Worm (Caenorhabditis elegans) whole organism, L2 larva: ENCODE data around the gene K12H6.8.

Experiments used
- ZK546.5 ChIP-seq: sonication (generic microtip); optimal IDR thresholded peaks from 2 replicates; lab custom pipeline; 2017; ENCODE audit warnings: missing biosample characterization, missing genetic modification characterization
- blmp-1 ChIP-seq: sonication (generic microtip); optimal IDR thresholded peaks from 2 replicates; lab custom pipeline; 2017; ENCODE audit warnings: missing genetic modification characterization, mild to moderate bottlenecking, missing compliant biosample characterization, antibody characterized with exemption, moderate library complexity; ENCODE audit not compliant: insufficient read depth
- dmd-4 ChIP-seq: sonication (generic microtip); optimal IDR thresholded peaks from 2 replicates; lab custom pipeline; 2017; ENCODE audit warnings: missing biosample characterization, missing genetic modification characterization
- elt-1 ChIP-seq: fragments of 150-350 bp; optimal IDR thresholded peaks from 2 replicates; lab custom pipeline; 2014; ENCODE audit warnings: missing biosample characterization, missing genetic modification characterization
- fos-1 ChIP-seq: fragments of 150-350 bp; optimal IDR thresholded peaks from 2 replicates; lab custom pipeline; 2014; ENCODE audit warnings: missing biosample characterization, missing genetic modification characterization
- lin-39 ChIP-seq: fragments of 150-350 bp; optimal IDR thresholded peaks from 2 replicates; lab custom pipeline; 2014; ENCODE audit warnings: missing biosample characterization, missing genetic modification reagents, missing genetic modification characterization
- lsy-2 ChIP-seq, 2 experiments: fragments of 150-350 bp in 1 of 2; sonication (generic microtip) in 1 of 2; optimal IDR thresholded peaks; 2 replicates each; lab custom pipeline; 2014 to 2017; ENCODE audit warnings: missing biosample characterization in 2 of 2, missing genetic modification characterization in 2 of 2
- nhr-129 ChIP-seq: fragments of 150-350 bp; optimal IDR thresholded peaks from 2 replicates; lab custom pipeline; 2014; ENCODE audit warnings: missing biosample characterization, missing genetic modification characterization
- nhr-21 ChIP-seq: fragments of 150-350 bp; optimal IDR thresholded peaks from 2 replicates; lab custom pipeline; 2014; ENCODE audit warnings: missing biosample characterization, missing genetic modification characterization
- nhr-25 ChIP-seq: fragments of 150-350 bp; sonication (generic microtip); optimal IDR thresholded peaks from 3 replicates; lab custom pipeline; 2014; ENCODE audit warnings: missing biosample characterization, missing genetic modification characterization
- nhr-6 ChIP-seq: fragments of 150-350 bp; optimal IDR thresholded peaks from 2 replicates; lab custom pipeline; 2014; ENCODE audit warnings: missing biosample characterization, missing genetic modification characterization
- sem-4 ChIP-seq: fragments of 150-350 bp; optimal IDR thresholded peaks from 2 replicates; lab custom pipeline; 2014; ENCODE audit warnings: missing biosample characterization, missing genetic modification reagents, missing genetic modification characterization
- zag-1 ChIP-seq: fragments of 150-350 bp; optimal IDR thresholded peaks from 2 replicates; lab custom pipeline; 2014; ENCODE audit warnings: missing biosample characterization, missing genetic modification characterization
- ztf-1 ChIP-seq: fragments of 200-800 bp; sonication (Bioruptor generic); conservative IDR thresholded peaks from 2 replicates; pipeline ENCODE4 v1.3.6; 2022; ENCODE audit warnings: missing genetic modification characterization, missing compliant biosample characterization

- TF ChIP-seq nhr-6 (tag; lab: Kevin White, UChicago), result no peak
- no peak for TF ChIP-seq ZK546.5 (tag; lab: Kevin White, UChicago)
- no peak for TF ChIP-seq zag-1 (tag; lab: Kevin White, UChicago)
- TF ChIP-seq nhr-21 (tag; lab: Kevin White, UChicago), result no peak
- no peak for TF ChIP-seq ztf-1 (GFP tag; lab: Robert Waterston, UW)
- no peak for TF ChIP-seq dmd-4
- no peak for TF ChIP-seq lin-39 (tag; lab: Kevin White, UChicago)
- no peak for TF ChIP-seq nhr-129 (tag; lab: Kevin White, UChicago)
- no peak for TF ChIP-seq fos-1 (tag; lab: Kevin White, UChicago)
- no peak for TF ChIP-seq elt-1 (tag; lab: Kevin White, UChicago)
- no peak for TF ChIP-seq lsy-2 (tag; optimal IDR thresholded peaks at IDR 0.05; lab: Kevin White, UChicago)
- TF ChIP-seq nhr-25 (tag; lab: Kevin White, UChicago), result no peak
- no peak for TF ChIP-seq sem-4 (tag; lab: Kevin White, UChicago)
- no peak for TF ChIP-seq blmp-1 (tag; lab: Kevin White, UChicago)
Measured at ce11 chrII:2826073-2826472, 1.6 kb upstream of the K12H6.8 start, which contains the start of gene K12H6.5.
